Worm (Caenorhabditis elegans) whole organism, L4/young adult: ENCODE data around the gene Y32B12B.4.

Source experiments
- W03F9.2 ChIP-seq: fragments of 150-350 bp; optimal IDR thresholded peaks from 2 replicates; lab custom pipeline; 2014; ENCODE audit warnings: missing biosample characterization, missing genetic modification characterization
- dao-5 ChIP-seq: sonication (generic microtip); optimal IDR thresholded peaks from 2 replicates; lab custom pipeline; 2016; ENCODE audit warnings: missing genotype, missing genetic modification characterization, moderate library complexity, missing compliant biosample characterization
- him-1 ChIP-seq: sonication (generic microtip); optimal IDR thresholded peaks from 2 replicates; lab custom pipeline; 2016; ENCODE audit warnings: missing genotype, missing genetic modification reagents, missing genetic modification characterization, missing compliant biosample characterization

The Y32B12B.4 gene

DNA sequence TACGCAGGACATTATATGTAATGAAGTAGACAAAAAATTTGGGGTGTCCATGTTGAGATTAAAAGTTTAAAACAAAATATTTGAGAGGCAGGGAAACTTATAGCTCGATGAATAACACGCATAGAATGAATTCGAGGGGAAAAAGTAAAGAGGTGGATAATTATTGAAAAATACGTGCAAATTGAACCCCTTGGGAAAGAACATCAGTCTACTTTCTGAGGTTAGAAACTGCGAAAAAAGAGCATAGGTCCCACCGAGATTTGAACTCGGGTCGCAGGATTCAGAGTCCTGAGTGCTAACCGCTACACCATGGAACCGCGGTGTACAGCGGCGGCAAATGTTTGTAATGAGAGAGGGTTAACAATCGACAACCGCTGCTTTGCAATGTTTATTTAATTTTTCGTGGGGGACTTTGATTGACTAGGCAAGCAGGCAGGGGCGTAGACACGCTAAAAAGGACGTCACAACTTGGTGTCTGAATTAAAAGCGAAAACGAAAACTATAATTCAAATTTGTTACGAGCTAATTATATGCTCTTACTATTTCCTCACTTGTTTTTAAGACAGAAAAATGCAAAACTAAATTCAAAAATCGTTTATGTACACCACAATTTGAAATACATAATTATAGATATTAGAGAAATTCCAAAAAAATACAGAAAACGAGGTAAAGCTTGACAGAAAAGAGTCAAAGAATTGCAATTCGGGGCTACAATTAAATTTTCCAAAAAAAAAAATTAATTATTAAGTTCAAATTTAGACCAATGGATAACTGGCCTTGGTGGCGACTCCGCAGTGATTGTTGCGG, 39.1 kb downstream of the Y32B12B.4 start, which contains the start of gene srh-269:
Gene srh-269, minus strand, starts transcription at position 51 of the 807 bp plus-strand sequence.
- no peak for TF ChIP-seq W03F9.2 (tag; lab: Kevin White, UChicago)
- TF ChIP-seq dao-5 (tag; lab: Kevin White, UChicago): no peak
- TF ChIP-seq him-1 (tag; lab: Kevin White, UChicago): no peak

- no peak for TF ChIP-seq W03F9.2 (tag; lab: Kevin White, UChicago)
These were observed 40.0 kb downstream of the Y32B12B.4 start for ce11 chrV:16592947-16593791.

- TF ChIP-seq him-1 (tag; lab: Kevin White, UChicago): no peak
- no peak for TF ChIP-seq dao-5 (tag; lab: Kevin White, UChicago)
- TF ChIP-seq W03F9.2 (tag; lab: Kevin White, UChicago): no peak
These were observed 40.6 kb downstream of the Y32B12B.4 start for ce11 chrV:16593792-16594059.

- TF ChIP-seq him-1 (tag; lab: Kevin White, UChicago) (no peak), dao-5 (tag; lab: Kevin White, UChicago) (no peak), W03F9.2 (tag; lab: Kevin White, UChicago) (no peak)
These were observed 41.4 kb downstream of the Y32B12B.4 start for ce11 chrV:16594514-16594913.

DNA sequence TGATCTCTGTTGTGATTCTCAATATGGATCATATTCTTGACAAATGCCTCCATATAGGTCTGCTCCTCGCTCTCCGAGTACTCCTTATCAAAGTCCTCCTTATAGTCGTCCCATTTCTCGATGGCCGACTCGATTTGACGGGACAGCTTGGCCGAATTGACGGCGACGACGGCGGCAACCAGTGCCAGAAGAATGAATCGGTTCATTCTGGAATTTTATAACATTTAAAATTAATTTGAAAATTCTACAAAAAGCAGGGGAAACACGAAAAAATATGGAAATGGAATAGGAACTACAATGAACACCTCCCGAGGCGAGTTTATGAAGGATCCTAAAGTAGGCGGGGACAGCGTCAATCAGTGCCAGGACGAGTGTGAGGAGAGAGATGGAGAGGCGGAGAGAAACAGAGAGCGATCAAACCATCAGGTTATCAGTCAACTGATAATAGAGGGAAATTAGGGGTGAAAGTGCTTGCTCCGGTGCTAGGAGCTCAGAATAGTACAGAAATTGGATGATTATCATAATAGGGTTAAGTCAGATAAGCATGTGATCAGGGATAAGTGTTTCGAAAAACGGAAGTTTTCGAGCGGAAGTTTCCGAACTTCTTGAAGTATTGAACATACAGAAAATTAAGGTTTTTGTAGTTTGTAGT, 42.1 kb downstream of the Y32B12B.4 start, which contains the start of gene cpl-1:
Gene cpl-1, minus strand, starts transcription at position 207 of the 652 bp plus-strand sequence.
- TF ChIP-seq W03F9.2 (tag; lab: Kevin White, UChicago): no peak
- no peak for TF ChIP-seq him-1 (tag; lab: Kevin White, UChicago)
- no peak for TF ChIP-seq dao-5 (tag; lab: Kevin White, UChicago)

DNA sequence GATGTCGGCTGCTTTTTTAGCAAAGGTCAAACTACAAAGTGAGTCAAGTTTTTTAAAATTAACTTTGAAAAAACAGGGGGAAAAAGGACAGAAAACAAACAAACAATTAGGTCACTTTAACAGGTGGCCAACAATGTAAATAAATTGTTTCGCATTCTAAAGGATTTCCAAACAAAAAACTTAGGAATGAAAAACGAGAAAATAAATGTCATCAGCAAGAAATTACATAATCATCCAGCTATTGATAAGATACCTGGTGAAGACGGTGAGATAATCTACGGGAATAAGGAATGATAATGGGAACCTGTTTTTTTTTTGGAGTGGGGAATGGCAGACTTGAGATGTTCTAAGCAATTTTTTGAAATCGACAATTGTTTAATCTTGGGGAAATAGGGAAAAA, 43.0 kb downstream of the Y32B12B.4 start:
- TF ChIP-seq W03F9.2 (tag; lab: Kevin White, UChicago): no peak
- TF ChIP-seq dao-5 (tag; lab: Kevin White, UChicago): no peak
- TF ChIP-seq him-1 (tag; lab: Kevin White, UChicago): no peak

DNA sequence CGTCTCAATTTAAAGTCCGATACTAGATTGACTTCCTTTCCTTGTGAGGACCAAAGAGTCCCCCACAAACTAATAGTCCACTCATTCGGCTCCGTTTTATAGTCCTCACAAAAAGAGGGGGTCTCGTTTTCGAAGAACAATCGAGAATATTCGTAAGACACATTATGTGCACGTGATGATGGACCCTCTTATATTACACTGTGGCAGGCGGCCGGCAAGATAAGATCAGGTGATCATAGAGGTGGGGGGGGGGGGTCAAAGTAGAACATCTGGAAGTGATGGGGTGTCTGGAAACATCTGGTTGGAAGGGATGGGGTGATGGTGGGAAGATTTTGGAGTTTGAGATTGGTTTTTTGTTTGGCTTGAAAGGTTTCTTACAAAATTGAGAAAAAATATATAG, 45.3 kb downstream of the Y32B12B.4 start:
- TF ChIP-seq W03F9.2 (tag; lab: Kevin White, UChicago) (no peak), him-1 (tag; lab: Kevin White, UChicago) (no peak), dao-5 (tag; lab: Kevin White, UChicago) (no peak)

DNA sequence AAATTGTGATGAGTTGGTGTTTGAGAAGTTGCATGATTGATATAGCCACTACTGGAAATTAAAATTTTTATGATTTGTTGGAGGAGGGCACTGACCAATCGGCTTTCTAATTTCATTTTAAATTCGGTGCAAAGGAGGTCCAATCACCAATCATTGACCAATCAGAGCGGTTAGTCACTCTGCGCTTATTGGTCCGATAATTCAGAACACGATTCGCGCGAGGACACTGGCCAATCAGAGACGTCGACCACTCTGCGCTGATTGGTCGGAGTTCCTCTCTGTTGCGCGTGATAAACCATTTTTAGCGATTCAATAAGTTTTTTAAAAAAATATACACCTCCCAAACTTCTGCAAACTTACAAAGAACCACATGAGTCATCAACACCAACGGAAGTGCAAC, 46.7 kb downstream of the Y32B12B.4 start:
- TF ChIP-seq W03F9.2 (tag; lab: Kevin White, UChicago) (no peak), him-1 (tag; lab: Kevin White, UChicago) (no peak), dao-5 (tag; lab: Kevin White, UChicago) (no peak)

ce11 chrV:16600623-16601022, 47.5 kb downstream of the Y32B12B.4 start, which contains the start of gene T03E6.9:
Gene T03E6.9, minus strand, starts transcription at chrV:16600723.
- TF ChIP-seq him-1 (tag; lab: Kevin White, UChicago): no peak
- no peak for TF ChIP-seq dao-5 (tag; lab: Kevin White, UChicago)
- TF ChIP-seq W03F9.2 (tag; lab: Kevin White, UChicago): no peak

- no peak for TF ChIP-seq dao-5 (tag; lab: Kevin White, UChicago)
- no peak for TF ChIP-seq him-1 (tag; lab: Kevin White, UChicago)
- TF ChIP-seq W03F9.2 (tag; lab: Kevin White, UChicago): no peak
These were observed 50.0 kb downstream of the Y32B12B.4 start, which contains the start of gene T03E6.8 for ce11 chrV:16603102-16603501. Gene T03E6.8, minus strand, starts transcription at chrV:16603202.

- TF ChIP-seq him-1 (tag; lab: Kevin White, UChicago) (no peak), dao-5 (tag; lab: Kevin White, UChicago) (no peak), W03F9.2 (tag; lab: Kevin White, UChicago) (no peak)
These were observed 51.2 kb downstream of the Y32B12B.4 start for ce11 chrV:16604301-16604700.

ce11 chrV:16605463-16605862, 52.3 kb downstream of the Y32B12B.4 start:
- TF ChIP-seq dao-5 (tag; lab: Kevin White, UChicago) (no peak), W03F9.2 (tag; lab: Kevin White, UChicago) (no peak), him-1 (tag; lab: Kevin White, UChicago) (no peak)

DNA sequence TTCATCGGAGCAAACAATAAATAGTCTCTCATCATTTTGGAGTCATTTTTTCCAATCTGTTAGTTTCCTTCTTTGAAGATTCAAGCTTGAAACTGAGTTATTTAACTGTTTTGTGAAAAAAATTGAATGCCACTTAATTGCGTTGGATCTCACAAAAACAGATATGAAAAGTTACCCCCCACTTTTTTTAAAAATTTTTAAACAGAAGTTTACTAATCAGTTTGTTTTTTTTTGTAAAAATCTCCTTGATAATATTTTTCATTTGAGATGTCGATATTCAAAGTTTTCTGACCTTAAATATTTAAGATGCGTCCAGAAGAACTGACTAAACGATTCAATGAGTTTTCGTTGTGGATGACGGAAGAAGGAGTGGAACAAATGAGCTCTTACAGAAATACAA, 53.2 kb downstream of the Y32B12B.4 start, which contains the start of gene Y32B12C.1:
Gene Y32B12C.1, plus strand, starts transcription at position 301 of the 400 bp plus-strand sequence.
- TF ChIP-seq W03F9.2 (tag; lab: Kevin White, UChicago) (no peak), him-1 (tag; lab: Kevin White, UChicago) (no peak)
